Worm (Caenorhabditis elegans): Measurements from ENCODE around the gene rog-1.

- no peak for TF ChIP-seq W03F9.2 (tag; optimal IDR thresholded peaks at IDR 0.05)
- no peak for TF ChIP-seq him-1 (tag; optimal IDR thresholded peaks at IDR 0.05)
Observed at ce11 chrII:1362423-1362822, 12.4 kb downstream of the rog-1 start.

Data from whole organism, L4/young adult.